Worm (Caenorhabditis elegans) whole organism, L4 larva: ENCODE results near the gene B0273.115.

Experiments
- F44E2.7 ChIP-seq: fragments of 200-800 bp; sonication (Bioruptor generic); IDR thresholded peaks from 2 replicates; pipeline ENCODE4 v2.1.2; 2022; ENCODE audit warnings: missing genetic modification characterization, missing compliant biosample characterization
- Y105C5A.15 ChIP-seq: fragments of 200-800 bp; sonication (Bioruptor generic); IDR thresholded peaks from 2 replicates; pipeline ENCODE4 v1.3.6; 2022; ENCODE audit warnings: missing genetic modification characterization, missing compliant biosample characterization
- Y48G9A.11 ChIP-seq: fragments of 200-800 bp; sonication (Bioruptor generic); IDR thresholded peaks from 2 replicates; pipeline ENCODE4 v1.3.6; 2022; ENCODE audit warnings: missing genetic modification reagents, missing genetic modification characterization, missing compliant biosample characterization
- attf-4 ChIP-seq: sonication (generic microtip); optimal IDR thresholded peaks from 3 replicates; lab custom pipeline; 2017; ENCODE audit warnings: missing biosample characterization, missing genetic modification characterization
- ceh-28 ChIP-seq: fragments of 150-350 bp; optimal IDR thresholded peaks from 2 replicates; lab custom pipeline; 2014; ENCODE audit warnings: missing biosample characterization, missing genetic modification reagents, missing genetic modification characterization
- ceh-44 ChIP-seq: fragments of 200-800 bp; sonication (Bioruptor generic); IDR thresholded peaks from 2 replicates; pipeline ENCODE4 v1.3.6; 2022; ENCODE audit warnings: missing genetic modification reagents, missing genetic modification characterization, missing compliant biosample characterization
- daf-16 ChIP-seq, 3 experiments: sonication (generic microtip); optimal IDR thresholded peaks; 2 replicates each; lab custom pipeline; 2016 to 2017; ENCODE audit warnings: missing genetic modification characterization in 3 of 3, missing genetic modification reagents in 3 of 3, mild to moderate bottlenecking in 2 of 3, missing compliant biosample characterization in 2 of 3, missing biosample characterization in 1 of 3, moderate library complexity in 1 of 3
- daf-8 ChIP-seq: fragments of 200-800 bp; sonication (Bioruptor generic); IDR thresholded peaks from 2 replicates; pipeline ENCODE4 v1.3.6; 2022; ENCODE audit warnings: missing genetic modification characterization, missing compliant biosample characterization
- dmd-9 ChIP-seq: fragments of 200-800 bp; sonication (Bioruptor generic); IDR thresholded peaks from 2 replicates; pipeline ENCODE4 v1.3.6; 2022; ENCODE audit warnings: missing genetic modification reagents, missing genetic modification characterization, missing compliant biosample characterization
- dpl-1 ChIP-seq: fragments of 150-350 bp; optimal IDR thresholded peaks from 2 replicates; lab custom pipeline; 2014; ENCODE audit warnings: missing biosample characterization, missing genetic modification reagents, missing genetic modification characterization
- egl-27 ChIP-seq: sonication (generic microtip); optimal IDR thresholded peaks from 3 replicates; lab custom pipeline; 2017; ENCODE audit warnings: missing biosample characterization, missing genetic modification reagents, missing genetic modification characterization
- egl-43 ChIP-seq: fragments of 200-800 bp; sonication (Bioruptor generic); IDR thresholded peaks from 2 replicates; pipeline ENCODE4 v1.3.6; 2022; ENCODE audit warnings: missing genetic modification reagents, missing genetic modification characterization, missing compliant biosample characterization
- fkh-10 ChIP-seq: fragments of 150-350 bp; optimal IDR thresholded peaks from 2 replicates; lab custom pipeline; 2014; ENCODE audit warnings: missing biosample characterization, missing genetic modification reagents, missing genetic modification characterization
- hlh-30 ChIP-seq: sonication (generic microtip); optimal IDR thresholded peaks from 2 replicates; lab custom pipeline; 2017; ENCODE audit warnings: antibody characterized with exemption, mild to moderate bottlenecking, missing genetic modification characterization, missing compliant biosample characterization; ENCODE audit not compliant: insufficient read depth
- hmg-1.1 ChIP-seq: fragments of 200-800 bp; sonication (Bioruptor generic); IDR thresholded peaks from 2 replicates; pipeline ENCODE4 v1.3.6; 2022; ENCODE audit warnings: missing genetic modification reagents, missing genetic modification characterization, missing compliant biosample characterization
- jun-1 ChIP-seq: fragments of 150-350 bp; optimal IDR thresholded peaks from 2 replicates; lab custom pipeline; 2014; ENCODE audit warnings: missing biosample characterization, missing genetic modification reagents, missing genetic modification characterization
- lim-7 ChIP-seq: fragments of 200-800 bp; sonication (Bioruptor generic); IDR thresholded peaks from 2 replicates; pipeline ENCODE4 v1.3.6; 2022; ENCODE audit warnings: missing genetic modification characterization, missing compliant biosample characterization
- lin-1 ChIP-seq: fragments of 200-800 bp; sonication (Bioruptor generic); IDR thresholded peaks from 2 replicates; pipeline ENCODE4 v1.3.6; 2022; ENCODE audit warnings: missing genetic modification reagents, missing genetic modification characterization, missing compliant biosample characterization
- lin-13 ChIP-seq: fragments of 150-350 bp; optimal IDR thresholded peaks from 2 replicates; lab custom pipeline; 2014; ENCODE audit warnings: missing biosample characterization, missing genetic modification reagents, missing genetic modification characterization
- lin-38 ChIP-seq: fragments of 200-800 bp; sonication (Bioruptor generic); IDR thresholded peaks from 2 replicates; pipeline ENCODE4 v1.3.6; 2022; ENCODE audit warnings: missing genetic modification reagents, missing genetic modification characterization, missing compliant biosample characterization
- lir-3 ChIP-seq: sonication (generic microtip); optimal IDR thresholded peaks from 2 replicates; lab custom pipeline; 2016; ENCODE audit warnings: mild to moderate bottlenecking, missing genetic modification characterization, missing compliant biosample characterization
- mdl-1 ChIP-seq, 2 experiments: fragments of 150-350 bp in 1 of 2; sonication (generic microtip) in 1 of 2; optimal IDR thresholded peaks; 2 replicates each; lab custom pipeline; 2014 to 2017; ENCODE audit warnings: missing biosample characterization in 2 of 2, missing genetic modification characterization in 2 of 2
- mdt-29 ChIP-seq: fragments of 200-800 bp; sonication (Bioruptor generic); IDR thresholded peaks from 2 replicates; pipeline ENCODE4 v1.3.6; 2022; ENCODE audit warnings: missing genetic modification reagents, missing genetic modification characterization, missing compliant biosample characterization
- mxl-2 ChIP-seq: fragments of 200-800 bp; sonication (Bioruptor generic); conservative IDR thresholded peaks from 2 replicates; pipeline ENCODE4 v1.3.6; 2022; ENCODE audit warnings: missing genetic modification reagents, missing genetic modification characterization, missing compliant biosample characterization
- nhr-102 ChIP-seq: sonication (generic microtip); optimal IDR thresholded peaks from 2 replicates; lab custom pipeline; 2016; ENCODE audit warnings: mild to moderate bottlenecking, missing genetic modification characterization, moderate library complexity, missing compliant biosample characterization
- nhr-111 ChIP-seq: fragments of 200-800 bp; sonication (Bioruptor generic); optimal IDR thresholded peaks from 2 replicates; lab custom pipeline; 2018; ENCODE audit warnings: mild to moderate bottlenecking, missing genetic modification characterization, missing compliant biosample characterization
- nhr-25 ChIP-seq: sonication (generic microtip); optimal IDR thresholded peaks from 2 replicates; lab custom pipeline; 2017; ENCODE audit warnings: missing genetic modification characterization, mild to moderate bottlenecking, missing compliant biosample characterization, antibody characterized with exemption, moderate library complexity, borderline replicate concordance; ENCODE audit not compliant: insufficient read depth
- nhr-77 ChIP-seq: fragments of 150-350 bp; optimal IDR thresholded peaks from 2 replicates; lab custom pipeline; 2014; ENCODE audit warnings: missing biosample characterization, missing genetic modification characterization
- pqm-1 ChIP-seq: sonication (generic microtip); optimal IDR thresholded peaks from 2 replicates; lab custom pipeline; 2017; ENCODE audit warnings: missing biosample characterization, missing genetic modification characterization
- sdz-12 ChIP-seq: fragments of 200-800 bp; sonication (Bioruptor generic); optimal IDR thresholded peaks from 2 replicates; lab custom pipeline; 2018; ENCODE audit warnings: mild to moderate bottlenecking, missing genetic modification characterization, missing compliant biosample characterization
- skn-1 ChIP-seq: fragments of 150-350 bp; optimal IDR thresholded peaks from 2 replicates; lab custom pipeline; 2014; ENCODE audit warnings: missing biosample characterization, missing genetic modification characterization
- snpc-4 ChIP-seq: fragments of 150-350 bp; optimal IDR thresholded peaks from 2 replicates; lab custom pipeline; 2014; ENCODE audit warnings: missing biosample characterization, missing genetic modification characterization
- spr-3 ChIP-seq: fragments of 200-800 bp; sonication (Bioruptor generic); optimal IDR thresholded peaks from 2 replicates; lab custom pipeline; 2018; ENCODE audit warnings: mild to moderate bottlenecking, missing genetic modification characterization, missing compliant biosample characterization
- tag-97 ChIP-seq: fragments of 200-800 bp; sonication (Bioruptor generic); IDR thresholded peaks from 2 replicates; pipeline ENCODE4 v1.3.6; 2022; ENCODE audit warnings: missing genetic modification characterization, missing compliant biosample characterization
- tra-1 ChIP-seq: fragments of 200-800 bp; sonication (Bioruptor generic); IDR thresholded peaks from 2 replicates; pipeline ENCODE4 v1.3.6; 2022; ENCODE audit warnings: missing genetic modification reagents, missing genetic modification characterization, missing compliant biosample characterization
- zip-2 ChIP-seq: fragments of 150-350 bp; optimal IDR thresholded peaks from 2 replicates; lab custom pipeline; 2014; ENCODE audit warnings: missing biosample characterization, missing genetic modification characterization
- ztf-11 ChIP-seq: fragments of 150-350 bp; optimal IDR thresholded peaks from 2 replicates; lab custom pipeline; 2014; ENCODE audit warnings: missing biosample characterization, missing genetic modification characterization

B0273.115 gene

DNA sequence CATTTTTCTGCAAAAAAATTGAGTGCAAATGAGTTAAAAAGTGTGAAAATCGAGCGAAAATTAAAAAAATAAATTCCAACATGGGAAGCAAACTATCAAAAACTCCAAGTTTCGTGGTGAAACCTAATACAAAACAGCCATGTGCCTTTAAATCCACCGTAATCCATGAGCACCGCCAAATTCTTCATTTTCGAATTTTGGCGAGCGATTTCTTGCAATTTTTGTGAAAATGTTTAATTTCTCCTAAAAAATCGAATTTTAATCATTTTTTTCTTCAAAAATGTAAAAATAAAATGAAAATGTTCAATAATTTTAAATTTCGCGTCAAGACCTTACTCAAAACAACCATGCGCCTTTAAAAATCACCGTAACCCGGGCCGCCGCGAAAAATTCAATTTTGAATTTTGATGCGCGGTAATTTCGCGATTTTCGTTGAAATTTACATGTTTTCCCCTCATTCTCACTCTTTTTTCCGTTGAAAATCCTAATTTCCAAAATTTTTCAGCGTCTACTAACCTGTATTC lies 4.7 kb downstream of the B0273.115 start, which contains the start of the genes snpc-3.1 and puf-7:
Gene snpc-3.1 (minus strand): TSS at position 51 of the 524 bp plus-strand sequence.
Gene puf-7 (plus strand): TSS at position 506 of the 524 bp plus-strand sequence.
- TF ChIP-seq Y48G9A.11 (GFP tag; lab: Robert Waterston, UW) (peak; percentile 57; the same call in 1 of the 2 replicates), lin-38 (GFP tag; lab: Robert Waterston, UW) (peak; percentile 31; the same call in 1 of the 2 replicates)
- TF ChIP-seq, all 104 proteins: peak for 2; not testable (repeated sequence) for 102

DNA sequence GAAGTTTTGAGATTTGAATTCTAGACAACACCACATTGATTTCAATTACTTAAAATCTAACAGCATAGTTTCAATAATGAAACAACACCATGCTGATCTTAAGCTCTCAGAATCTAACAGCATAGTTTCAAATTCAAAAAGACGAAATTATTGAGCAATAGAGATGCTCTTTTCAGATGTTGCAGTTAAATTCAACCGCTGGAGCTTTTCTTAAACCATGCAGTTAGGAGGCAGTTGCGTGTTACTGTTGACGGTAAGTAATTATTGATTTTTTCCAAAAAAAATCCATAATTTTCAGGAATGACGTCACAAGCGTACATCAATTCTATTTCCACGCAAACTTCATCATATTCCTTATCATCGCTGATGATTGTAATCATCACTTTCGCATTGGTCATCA lies 8.2 kb downstream of the B0273.115 start, which contains the start of gene T11F8.5:
Gene T11F8.5 (plus strand): TSS at position 301 of the 400 bp plus-strand sequence.
- TF ChIP-seq fkh-10 (GFP tag; lab: Kevin White, UChicago) (no peak), nhr-102 (no peak), ceh-44 (GFP tag; lab: Robert Waterston, UW) (no peak), pqm-1 (tag; lab: Kevin White, UChicago) (no peak)

DNA sequence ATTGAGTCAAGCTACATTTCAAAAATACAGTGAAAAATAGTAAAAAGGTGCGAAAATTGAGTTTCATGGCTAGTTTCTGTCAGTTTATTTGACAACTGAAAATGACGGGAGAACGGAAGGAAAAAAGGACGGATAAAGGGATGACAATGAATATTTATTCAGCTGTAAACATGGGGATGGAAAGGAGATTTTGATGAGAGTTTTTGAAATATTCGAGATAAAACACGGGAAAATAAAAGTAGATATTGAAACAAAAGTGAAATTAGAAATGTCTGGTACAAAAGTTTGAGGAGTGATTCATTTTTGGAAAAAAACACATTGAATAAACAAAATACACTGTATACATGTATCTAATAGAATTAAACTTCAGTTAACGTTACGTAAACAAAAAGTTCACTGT lies 8.7 kb downstream of the B0273.115 start, which contains the start of gene T11F8.12:
Gene T11F8.12 (minus strand): TSS at position 101 of the 400 bp plus-strand sequence.
- no peak for TF ChIP-seq egl-27
- TF ChIP-seq lim-7 (GFP tag; lab: Robert Waterston, UW) = no peak
- TF ChIP-seq daf-16 (GFP tag; optimal IDR thresholded peaks at IDR 0.05; lab: Kevin White, UChicago) = no peak
- no peak for TF ChIP-seq daf-16 (tag; optimal IDR thresholded peaks at IDR 0.05; lab: Kevin White, UChicago)
- TF ChIP-seq hmg-1.1 (GFP tag; lab: Robert Waterston, UW) = no peak
- TF ChIP-seq mdl-1 (tag; optimal IDR thresholded peaks at IDR 0.05; lab: Kevin White, UChicago) = no peak
- TF ChIP-seq mxl-2 (GFP tag; lab: Robert Waterston, UW) = no peak
- no peak for TF ChIP-seq tag-97 (GFP tag; lab: Robert Waterston, UW)
- TF ChIP-seq zip-2 = no peak
- no peak for TF ChIP-seq tra-1 (GFP tag; lab: Robert Waterston, UW)
- no peak for TF ChIP-seq spr-3 (GFP tag; lab: Kevin White, UChicago)
- no peak for TF ChIP-seq hlh-30
- TF ChIP-seq ztf-11 (tag; lab: Kevin White, UChicago) = no peak

ce11 chrIV:5479289-5479688 lies 11.7 kb downstream of the B0273.115 start, which contains the start of gene T11F8.1:
T11F8.1 (plus strand) TSS chrIV:5479589.
- TF ChIP-seq dpl-1 (GFP tag; lab: Kevin White, UChicago) (no peak), nhr-111 (no peak), sdz-12 (GFP tag; lab: Kevin White, UChicago) (no peak), snpc-4 (no peak), dmd-9 (GFP tag; lab: Robert Waterston, UW) (no peak), nhr-25 (tag; lab: Kevin White, UChicago) (no peak), skn-1 (tag; lab: Kevin White, UChicago) (no peak), nhr-77 (tag; lab: Kevin White, UChicago) (no peak), hlh-30 (no peak), attf-4 (tag; lab: Kevin White, UChicago) (no peak), F44E2.7 (GFP tag; lab: Robert Waterston, UW) (no peak), lin-13 (no peak), spr-3 (GFP tag; lab: Kevin White, UChicago) (no peak), lim-7 (GFP tag; lab: Robert Waterston, UW) (no peak)

- TF ChIP-seq dpl-1 (GFP tag; lab: Kevin White, UChicago) (no peak), jun-1 (tag; lab: Kevin White, UChicago) (no peak), spr-3 (GFP tag; lab: Kevin White, UChicago) (no peak), mxl-2 (GFP tag; lab: Robert Waterston, UW) (no peak), daf-8 (no peak), lin-1 (GFP tag; lab: Robert Waterston, UW) (no peak), ceh-28 (no peak), egl-43 (no peak), Y105C5A.15 (no peak), pqm-1 (tag; lab: Kevin White, UChicago) (no peak), lim-7 (GFP tag; lab: Robert Waterston, UW) (no peak), zip-2 (no peak), nhr-77 (tag; lab: Kevin White, UChicago) (no peak), mdt-29 (GFP tag; lab: Robert Waterston, UW) (no peak), Y48G9A.11 (GFP tag; lab: Robert Waterston, UW) (no peak), lir-3 (tag; lab: Kevin White, UChicago) (no peak), F44E2.7 (GFP tag; lab: Robert Waterston, UW) (no peak)
These were observed 14.5 kb downstream of the B0273.115 start, which contains the start of gene T11F8.4 for ce11 chrIV:5476468-5476867. T11F8.4 (minus strand) TSS chrIV:5476568.
